Worm (Caenorhabditis elegans): Measurements from ENCODE around the gene C17C3.1.

- TF ChIP-seq lin-11 (tag; optimal IDR thresholded peaks at IDR 0.05) (no peak), ama-1 (optimal IDR thresholded peaks at IDR 0.05) (no peak), dmd-4 (tag; optimal IDR thresholded peaks at IDR 0.05; ENCODE audit: borderline replicate concordance) (no peak), ceh-14 (tag; optimal IDR thresholded peaks at IDR 0.05) (no peak), elt-2 (tag; optimal IDR thresholded peaks at IDR 0.05) (no peak)
Observed at ce11 chrII:5579236-5579635, 8.9 kb downstream of the C17C3.1 start.

All from whole organism, late embryonic.